Worm (Caenorhabditis elegans) whole organism, L3 larva: ENCODE results near the gene Y39A1A.24.

Experiments
- ZK546.5 ChIP-seq: sonication (generic microtip); optimal IDR thresholded peaks from 2 replicates; lab custom pipeline; 2017; ENCODE audit warnings: missing biosample characterization, missing genetic modification characterization
- aly-2 ChIP-seq: fragments of 150-350 bp; optimal IDR thresholded peaks from 2 replicates; lab custom pipeline; 2014; ENCODE audit warnings: missing biosample characterization, missing genetic modification characterization
- egl-27 ChIP-seq: sonication (generic microtip); optimal IDR thresholded peaks from 4 replicates; lab custom pipeline; 2017; ENCODE audit warnings: missing biosample characterization, missing genetic modification reagents, missing genetic modification characterization
- elt-3 ChIP-seq, 3 experiments: fragments of 150-350 bp in 1 of 3; sonication (generic microtip) in 2 of 3; optimal IDR thresholded peaks; 2 replicates in 2 of 3; 4 replicates in 1 of 3; lab custom pipeline; 2014 to 2017; ENCODE audit warnings: missing biosample characterization in 3 of 3, missing genetic modification characterization in 3 of 3
- mdl-1 ChIP-seq: fragments of 150-350 bp; optimal IDR thresholded peaks from 2 replicates; lab custom pipeline; 2014; ENCODE audit warnings: missing biosample characterization, missing genetic modification characterization
- nhr-25 ChIP-seq: sonication (generic microtip); optimal IDR thresholded peaks from 2 replicates; lab custom pipeline; 2017; ENCODE audit warnings: missing biosample characterization, missing genetic modification characterization
- nhr-67 ChIP-seq: fragments of 150-350 bp; optimal IDR thresholded peaks from 2 replicates; lab custom pipeline; 2014; ENCODE audit warnings: missing biosample characterization, missing genetic modification characterization
- pqm-1 ChIP-seq: fragments of 150-350 bp; optimal IDR thresholded peaks from 2 replicates; lab custom pipeline; 2017; ENCODE audit warnings: missing biosample characterization, missing genetic modification characterization, inconsistent platforms
- unc-39 ChIP-seq: sonication (generic microtip); optimal IDR thresholded peaks from 4 replicates; lab custom pipeline; 2017; ENCODE audit warnings: missing biosample characterization, missing genetic modification characterization
- zag-1 ChIP-seq: fragments of 150-350 bp; optimal IDR thresholded peaks from 2 replicates; lab custom pipeline; 2014; ENCODE audit warnings: missing biosample characterization, missing genetic modification characterization
- ztf-11 ChIP-seq: fragments of 150-350 bp; optimal IDR thresholded peaks from 2 replicates; lab custom pipeline; 2014; ENCODE audit warnings: missing biosample characterization, missing genetic modification characterization
- ztf-4 ChIP-seq: fragments of 150-350 bp; optimal IDR thresholded peaks from 2 replicates; lab custom pipeline; 2014; ENCODE audit warnings: missing biosample characterization, missing genetic modification characterization

DNA sequence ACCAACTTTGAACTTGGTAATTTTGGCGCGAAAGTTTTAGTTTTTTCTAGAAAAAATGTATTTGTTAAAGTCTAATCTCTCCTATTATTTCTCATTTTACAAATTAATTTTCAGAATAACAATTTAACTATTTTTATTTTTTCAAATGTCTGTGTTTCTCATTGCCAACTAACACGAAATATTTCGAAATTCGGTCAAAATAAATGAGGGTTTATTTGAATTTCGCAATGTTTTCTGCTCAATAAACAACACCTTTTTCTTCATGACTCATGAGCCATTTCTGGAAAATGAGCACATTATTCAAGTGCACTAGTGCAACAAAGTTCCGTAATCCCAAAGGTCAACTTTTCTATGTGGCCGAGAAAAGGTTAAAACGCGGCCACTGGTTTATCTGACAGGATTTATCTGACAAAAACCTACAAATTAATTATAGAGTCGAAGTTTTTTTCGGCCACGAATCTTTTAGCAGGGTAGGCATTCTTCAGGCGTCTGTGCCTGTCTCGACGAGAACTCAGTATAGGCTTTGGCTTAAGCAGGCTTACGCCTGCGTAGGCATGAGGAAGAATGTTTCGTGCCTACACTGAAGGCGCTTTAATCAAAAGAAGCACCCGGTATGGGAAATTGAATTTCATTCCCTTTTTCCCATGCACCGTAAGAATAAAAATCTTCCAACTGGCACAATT, 26.0 kb downstream of the Y39A1A.24 start, which contains the start of gene Y39A1A.27:
- TF ChIP-seq unc-39 (tag; lab: Kevin White, UChicago), result no peak
- TF ChIP-seq zag-1 (tag; lab: Kevin White, UChicago), result no peak
- no peak for TF ChIP-seq elt-3 (tag; optimal IDR thresholded peaks at IDR 0.05; lab: Kevin White, UChicago)
- TF ChIP-seq mdl-1 (tag; lab: Kevin White, UChicago), result no peak
- no peak for TF ChIP-seq ztf-11
- TF ChIP-seq egl-27 (tag; lab: Kevin White, UChicago), result no peak
- no peak for TF ChIP-seq pqm-1 (tag; lab: Kevin White, UChicago)
- no peak for TF ChIP-seq ZK546.5 (tag; lab: Kevin White, UChicago)
- TF ChIP-seq aly-2 (tag; lab: Kevin White, UChicago), result no peak
- no peak for TF ChIP-seq ztf-4 (tag; lab: Kevin White, UChicago)
- TF ChIP-seq nhr-25 (tag; lab: Kevin White, UChicago), result no peak
- TF ChIP-seq nhr-67 (tag; lab: Kevin White, UChicago), result no peak
